Fruit fly (Drosophila melanogaster) whole organism, embryonic: ENCODE data around the gene Fatp1.
A peak's percentile ranks its signal among the peaks of the same experiment; 100 is the strongest.

Experiments
- CG10147 ChIP-seq: fragments of 200-800 bp; sonication (Bioruptor generic); optimal IDR thresholded peaks from 2 replicates; lab custom pipeline; 2019; ENCODE audit warnings: missing biosample characterization, mild to moderate bottlenecking, missing genetic modification characterization, moderate library complexity
- CG10959 ChIP-seq: fragments of 200-800 bp; sonication (Bioruptor generic); IDR thresholded peaks from 2 replicates; pipeline ENCODE4 v1.3.6; 2022; ENCODE audit warnings: missing biosample characterization, missing genetic modification characterization
- CG11093 ChIP-seq: fragments of 200-800 bp; sonication (Bioruptor generic); IDR thresholded peaks from 3 replicates; pipeline ENCODE4 v1.3.6; 2022; ENCODE audit warnings: missing biosample characterization, missing genetic modification characterization
- CG11247 ChIP-seq: fragments of 200-800 bp; sonication (Bioruptor generic); IDR thresholded peaks from 2 replicates; pipeline ENCODE4 v1.3.6; 2022; ENCODE audit warnings: missing biosample characterization, missing genetic modification characterization
- CG11456 ChIP-seq: fragments of 200-800 bp; sonication (Bioruptor generic); IDR thresholded peaks from 3 replicates; pipeline ENCODE4 v1.3.6; 2022; ENCODE audit warnings: missing biosample characterization, missing genetic modification characterization
- CG12236 ChIP-seq: fragments of 200-800 bp; sonication (Bioruptor generic); optimal IDR thresholded peaks from 2 replicates; lab custom pipeline; 2016; ENCODE audit warnings: missing biosample characterization, missing genetic modification characterization
- CG14965 ChIP-seq: fragments of 200-800 bp; sonication (Bioruptor generic); optimal IDR thresholded peaks from 2 replicates; lab custom pipeline; 2016; ENCODE audit warnings: missing biosample characterization, missing genetic modification characterization, borderline replicate concordance
- CG15696 ChIP-seq: fragments of 200-800 bp; sonication (Bioruptor generic); optimal IDR thresholded peaks from 2 replicates; lab custom pipeline; 2019; ENCODE audit warnings: missing biosample characterization, mild to moderate bottlenecking, missing genetic modification characterization, moderate library complexity
- CG2129 ChIP-seq: fragments of 200-800 bp; sonication (Bioruptor generic); IDR thresholded peaks from 2 replicates; pipeline ENCODE4 v1.3.6; 2022; ENCODE audit warnings: missing biosample characterization, missing genetic modification characterization; ENCODE audit not compliant: partially characterized antibody
- CG2202 ChIP-seq: fragments of 200-800 bp; sonication (Bioruptor generic); optimal IDR thresholded peaks from 2 replicates; lab custom pipeline; 2018; ENCODE audit warnings: missing biosample characterization, mild to moderate bottlenecking, missing genetic modification characterization
- CG2875 ChIP-seq: fragments of 200-800 bp; sonication (Bioruptor generic); optimal IDR thresholded peaks from 2 replicates; lab custom pipeline; 2017; ENCODE audit warnings: missing biosample characterization, mild to moderate bottlenecking, missing genetic modification characterization, missing genetic modification reagents
- CG30020 ChIP-seq: fragments of 200-800 bp; optimal IDR thresholded peaks from 2 replicates; lab custom pipeline; 2019; ENCODE audit warnings: missing biosample characterization, mild to moderate bottlenecking, missing genetic modification characterization, moderate library complexity
- CG3163 ChIP-seq: fragments of 200-800 bp; sonication (Bioruptor generic); optimal IDR thresholded peaks from 3 replicates; lab custom pipeline; 2016; ENCODE audit warnings: missing biosample characterization, missing genetic modification characterization
- CG42726 ChIP-seq: fragments of 200-800 bp; sonication (Bioruptor generic); IDR thresholded peaks from 2 replicates; pipeline ENCODE4 v1.3.6; 2022; ENCODE audit warnings: missing biosample characterization, missing genetic modification characterization; ENCODE audit not compliant: partially characterized antibody
- CG4282 ChIP-seq: fragments of 200-800 bp; sonication (Bioruptor generic); optimal IDR thresholded peaks from 2 replicates; lab custom pipeline; 2016; ENCODE audit warnings: missing biosample characterization, missing genetic modification characterization
- CG4404 ChIP-seq: fragments of 200-800 bp; sonication (Bioruptor generic); IDR thresholded peaks from 2 replicates; pipeline ENCODE4 v1.3.6; 2022; ENCODE audit warnings: missing biosample characterization, missing genetic modification characterization
- CG6813 ChIP-seq: fragments of 200-800 bp; sonication (Bioruptor generic); optimal IDR thresholded peaks from 2 replicates; lab custom pipeline; 2017; ENCODE audit warnings: missing biosample characterization, missing genetic modification characterization, mild to moderate bottlenecking, moderate library complexity, missing genetic modification reagents
- CG6854 ChIP-seq: fragments of 200-800 bp; sonication (Bioruptor generic); optimal IDR thresholded peaks from 3 replicates; lab custom pipeline; 2017; ENCODE audit warnings: missing biosample characterization, mild to moderate bottlenecking, missing genetic modification characterization
- CG8944 ChIP-seq: fragments of 200-800 bp; sonication (Bioruptor generic); optimal IDR thresholded peaks from 3 replicates; lab custom pipeline; 2016; ENCODE audit warnings: missing biosample characterization, missing genetic modification characterization
- Dfd ChIP-seq, 2 experiments: fragments of >200 bp; optimal IDR thresholded peaks; 2 replicates each; lab custom pipeline; 2017; ENCODE audit warnings: missing biosample characterization in 2 of 2, missing genetic modification characterization in 2 of 2
- Dip3 ChIP-seq: fragments of 200-800 bp; sonication (Bioruptor generic); optimal IDR thresholded peaks from 3 replicates; lab custom pipeline; 2016; ENCODE audit warnings: missing biosample characterization, missing genetic modification characterization
- Doc2 ChIP-seq: fragments of 200-800 bp; sonication (Bioruptor generic); IDR thresholded peaks from 2 replicates; pipeline ENCODE4 v1.3.6; 2022; ENCODE audit warnings: missing biosample characterization, missing genetic modification characterization
- ERR ChIP-seq: fragments of 200-800 bp; sonication (Bioruptor generic); optimal IDR thresholded peaks from 2 replicates; lab custom pipeline; 2016; ENCODE audit warnings: missing biosample characterization, missing genetic modification characterization
- HHEX ChIP-seq: fragments of 200-800 bp; sonication (Bioruptor generic); optimal IDR thresholded peaks from 3 replicates; lab custom pipeline; 2017; ENCODE audit warnings: missing biosample characterization, mild to moderate bottlenecking, missing genetic modification characterization, missing genetic modification reagents
- Hey ChIP-seq: fragments of 200-800 bp; sonication (Bioruptor generic); optimal IDR thresholded peaks from 3 replicates; lab custom pipeline; 2018; ENCODE audit warnings: missing biosample characterization, mild to moderate bottlenecking, missing genetic modification characterization
- HmgZ ChIP-seq: fragments of 200-800 bp; sonication (Bioruptor generic); optimal IDR thresholded peaks from 2 replicates; lab custom pipeline; 2018; ENCODE audit warnings: missing biosample characterization, mild to moderate bottlenecking, missing genetic modification characterization
- Hr3 ChIP-seq: fragments of 200-800 bp; sonication (Bioruptor generic); optimal IDR thresholded peaks from 3 replicates; lab custom pipeline; 2016; ENCODE audit warnings: missing biosample characterization, missing genetic modification characterization
- Hr78 ChIP-seq, 2 experiments: fragments of 200-800 bp in 1 of 2; fragments of >200 bp in 1 of 2; sonication (Bioruptor generic) in 1 of 2; optimal IDR thresholded peaks; 2 replicates each; lab custom pipeline; 2017 to 2019; ENCODE audit warnings: missing biosample characterization in 2 of 2, missing genetic modification characterization in 2 of 2, mild to moderate bottlenecking in 1 of 2, moderate library complexity in 1 of 2
- Mrtf ChIP-seq: fragments of 200-800 bp; sonication (Bioruptor generic); IDR thresholded peaks from 3 replicates; pipeline ENCODE4 v1.3.6; 2022; ENCODE audit warnings: missing biosample characterization, missing genetic modification characterization
- Oaz ChIP-seq: fragments of 200-800 bp; sonication (Bioruptor generic); IDR thresholded peaks from 2 replicates; pipeline ENCODE4 v1.3.6; 2022; ENCODE audit warnings: missing biosample characterization, missing genetic modification characterization
- Sox102F ChIP-seq: fragments of 200-800 bp; sonication (Bioruptor generic); optimal IDR thresholded peaks from 2 replicates; lab custom pipeline; 2018; ENCODE audit warnings: missing biosample characterization, mild to moderate bottlenecking, missing genetic modification characterization, moderate library complexity
- Tbp ChIP-seq: fragments of >200 bp; optimal IDR thresholded peaks from 2 replicates; lab custom pipeline; 2018; ENCODE audit warnings: missing biosample characterization, missing genetic modification characterization
- ac ChIP-seq: fragments of 200-800 bp; sonication (Bioruptor generic); optimal IDR thresholded peaks from 3 replicates; lab custom pipeline; 2017; ENCODE audit warnings: missing biosample characterization, mild to moderate bottlenecking, missing genetic modification characterization
- bbx ChIP-seq: fragments of 200-800 bp; sonication (Bioruptor generic); IDR thresholded peaks from 2 replicates; pipeline ENCODE4 v1.3.6; 2022; ENCODE audit warnings: missing biosample characterization, missing genetic modification characterization; ENCODE audit not compliant: partially characterized antibody
- crol ChIP-seq: fragments of 200-800 bp; sonication (Bioruptor generic); IDR thresholded peaks from 2 replicates; pipeline ENCODE4 v1.3.6; 2022; ENCODE audit warnings: missing biosample characterization, missing genetic modification characterization
- cwo ChIP-seq: fragments of 200-800 bp; sonication (Bioruptor generic); optimal IDR thresholded peaks from 3 replicates; lab custom pipeline; 2017; ENCODE audit warnings: missing biosample characterization, missing genetic modification characterization, mild to moderate bottlenecking, moderate library complexity, missing genetic modification reagents
- da ChIP-seq: fragments of 200-800 bp; sonication (Bioruptor generic); optimal IDR thresholded peaks from 2 replicates; lab custom pipeline; 2016; ENCODE audit warnings: missing biosample characterization, missing genetic modification characterization
- dpn ChIP-seq, 2 experiments: fragments of 200-800 bp; sonication (Bioruptor generic); optimal IDR thresholded peaks; 3 replicates each; lab custom pipeline; 2016; ENCODE audit warnings: missing biosample characterization in 2 of 2, missing genetic modification characterization in 2 of 2
- grau ChIP-seq: fragments of 200-800 bp; optimal IDR thresholded peaks from 3 replicates; lab custom pipeline; 2019; ENCODE audit warnings: missing biosample characterization, mild to moderate bottlenecking, missing genetic modification characterization, moderate library complexity
- hth ChIP-seq: fragments of >200 bp; optimal IDR thresholded peaks from 2 replicates; lab custom pipeline; 2017; ENCODE audit warnings: inconsistent platforms
- lilli ChIP-seq: fragments of 200-800 bp; sonication (Bioruptor generic); optimal IDR thresholded peaks from 3 replicates; lab custom pipeline; 2016; ENCODE audit warnings: missing biosample characterization, missing genetic modification characterization
- mirr ChIP-seq: fragments of 200-800 bp; sonication (Bioruptor generic); optimal IDR thresholded peaks from 3 replicates; lab custom pipeline; 2018; ENCODE audit warnings: missing biosample characterization, mild to moderate bottlenecking, missing genetic modification characterization
- otp ChIP-seq: fragments of 200-800 bp; sonication (Bioruptor generic); IDR thresholded peaks from 3 replicates; pipeline ENCODE4, ENCODE4 v1.3.6; 2022; ENCODE audit warnings: missing biosample characterization, missing genetic modification characterization
- pfk ChIP-seq: fragments of 200-800 bp; sonication (Bioruptor generic); optimal IDR thresholded peaks from 2 replicates; lab custom pipeline; 2018; ENCODE audit warnings: missing biosample characterization, mild to moderate bottlenecking, missing genetic modification characterization, moderate library complexity
- scrt ChIP-seq: fragments of 200-800 bp; sonication (Bioruptor generic); optimal IDR thresholded peaks from 2 replicates; lab custom pipeline; 2018; ENCODE audit warnings: missing biosample characterization, mild to moderate bottlenecking, missing genetic modification characterization, moderate library complexity
- sens ChIP-seq: fragments of 200-800 bp; sonication (Bioruptor generic); peaks from one replicate; lab custom pipeline; 2016; ENCODE audit warnings: missing biosample characterization, missing genetic modification characterization
- slbo ChIP-seq: fragments of 200-800 bp; sonication (Bioruptor generic); IDR thresholded peaks from 2 replicates; pipeline ENCODE4 v1.3.6; 2022; ENCODE audit warnings: missing biosample characterization, missing genetic modification characterization
- ttk ChIP-seq: fragments of 200-800 bp; sonication (Bioruptor generic); IDR thresholded peaks from 2 replicates; pipeline ENCODE4 v2.1.2; 2022; ENCODE audit warnings: missing biosample characterization, missing genetic modification characterization
- wdn ChIP-seq: fragments of 200-800 bp; sonication (Bioruptor generic); IDR thresholded peaks from 2 replicates; pipeline ENCODE4 v1.3.6; 2022; ENCODE audit warnings: missing biosample characterization, missing genetic modification characterization
- zen2 ChIP-seq: fragments of 200-800 bp; sonication (Bioruptor generic); IDR thresholded peaks from 3 replicates; pipeline ENCODE4 v1.3.6; 2022; ENCODE audit warnings: missing biosample characterization, missing genetic modification characterization; ENCODE audit not compliant: partially characterized antibody

Fatp1 gene

dm6 chr2L:10522174-10522893 is 5.3 kb upstream of the Fatp1 start (continued):
- TF ChIP-seq CG10147 (peak; percentile 40), HHEX (GFP tag; lab: Kevin White, UChicago) (peak; percentile 67), bbx (no peak), CG11093 (GFP tag; lab: Robert Waterston, UW) (peak; percentile 68; the same call in 1 of the 3 replicates), hth (lab: Kevin White, UChicago) (no peak), CG12236 (no peak), Hey (tag; lab: Kevin White, UChicago) (no peak), otp (no peak), CG42726 (GFP tag; lab: Robert Waterston, UW) (no peak), grau (tag; lab: Kevin White, UChicago) (peak; percentile 75), lilli (GFP tag; lab: Kevin White, UChicago) (peak; percentile 22), CG11247 (GFP tag; lab: Robert Waterston, UW) (peak; percentile 30; the same call in 1 of the 2 replicates), ttk (GFP tag; lab: Robert Waterston, UW) (peak; percentile 68), Dip3 (GFP tag; lab: Kevin White, UChicago) (no peak), Hr3 (GFP tag; lab: Kevin White, UChicago) (peak; percentile 67), Dfd (GFP tag; optimal IDR thresholded peaks at IDR 0.05; lab: Kevin White, UChicago) (no peak), scrt (GFP tag; lab: Kevin White, UChicago) (peak; percentile 85), CG2129 (GFP tag; lab: Robert Waterston, UW) (no peak), slbo (GFP tag; lab: Robert Waterston, UW) (peak; percentile 79), cwo (GFP tag; lab: Kevin White, UChicago) (peak; percentile 66), CG2202 (tag; lab: Kevin White, UChicago) (no peak), Sox102F (peak; percentile 75), HmgZ (tag; lab: Kevin White, UChicago) (no peak), CG10959 (GFP tag; lab: Robert Waterston, UW) (no peak), CG4404 (GFP tag; lab: Robert Waterston, UW) (peak; percentile 65), CG6854 (GFP tag; lab: Kevin White, UChicago) (peak; percentile 14), CG6813 (GFP tag; lab: Kevin White, UChicago) (peak; percentile 36), CG14965 (no peak), Mrtf (0 out of 3 replicates have a peak, but pooled peaks have one; percentile 59), Hr78 (GFP tag; optimal IDR thresholded peaks at IDR 0.05; lab: Kevin White, UChicago) (peak in 1 of 2 experiments; percentile 23), Tbp (GFP tag; lab: Kevin White, UChicago) (no peak), CG15696 (peak; percentile 29), CG30020 (no peak), da (GFP tag; lab: Kevin White, UChicago) (no peak), mirr (GFP tag; lab: Kevin White, UChicago) (no peak), zen2 (GFP tag; lab: Robert Waterston, UW) (no peak), CG2875 (GFP tag; lab: Kevin White, UChicago) (peak; percentile 9), sens (GFP tag; lab: Kevin White, UChicago) (peak; percentile 64), ERR (no peak), wdn (GFP tag; lab: Robert Waterston, UW) (no peak), Doc2 (GFP tag; lab: Robert Waterston, UW) (no peak), pfk (GFP tag; lab: Kevin White, UChicago) (no peak), ac (GFP tag; lab: Kevin White, UChicago) (no peak), dpn (GFP tag; optimal IDR thresholded peaks at IDR 0.05; lab: Kevin White, UChicago) (peak in 1 of 2 experiments; percentile 66), CG4282 (GFP tag; lab: Kevin White, UChicago) (no peak), CG11456 (GFP tag; lab: Robert Waterston, UW) (peak; percentile 69; the same call in 2 of the 3 replicates), CG3163 (no peak), crol (GFP tag; lab: Robert Waterston, UW) (peak; percentile 74), CG8944 (no peak), Oaz (no peak)
